Fruit fly (Drosophila melanogaster) whole organism, wandering third instar larva: Measurements from ENCODE around the gene CG31926.

Experiments used
- Abd-B ChIP-seq: fragments of >200 bp; optimal IDR thresholded peaks from 2 replicates; lab custom pipeline; 2017; ENCODE audit warnings: missing biosample characterization, missing genetic modification characterization
- CG9705 ChIP-seq: fragments of 200-800 bp; sonication (Bioruptor generic); optimal IDR thresholded peaks from 2 replicates; lab custom pipeline; 2018; ENCODE audit warnings: missing biosample characterization, mild to moderate bottlenecking, missing genetic modification characterization
- CrebA ChIP-seq: fragments of 200-800 bp; sonication (Bioruptor generic); optimal IDR thresholded peaks from 2 replicates; lab custom pipeline; 2016; ENCODE audit warnings: missing biosample characterization, mild to moderate bottlenecking, missing genetic modification characterization, borderline replicate concordance
- Dfd ChIP-seq: fragments of >200 bp; optimal IDR thresholded peaks from 2 replicates; lab custom pipeline; 2017; ENCODE audit warnings: missing biosample characterization, missing genetic modification characterization
- Dif ChIP-seq: fragments of 200-275, 200-300 bp; sonication (Bioruptor generic); optimal IDR thresholded peaks from 2 replicates; lab custom pipeline; 2018; ENCODE audit warnings: missing biosample characterization, missing genetic modification characterization; ENCODE audit not compliant: partially characterized antibody
- HLH106 ChIP-seq: fragments of 200-800 bp; optimal IDR thresholded peaks from 3 replicates; lab custom pipeline; 2019; ENCODE audit warnings: missing biosample characterization, mild to moderate bottlenecking, missing genetic modification characterization, moderate library complexity
- Hnf4 ChIP-seq: fragments of 200-800 bp; sonication (Bioruptor generic); optimal IDR thresholded peaks from 2 replicates; lab custom pipeline; 2016; ENCODE audit warnings: missing biosample characterization, mild to moderate bottlenecking, missing genetic modification characterization
- Hr78 ChIP-seq: fragments of >200 bp; optimal IDR thresholded peaks from 2 replicates; lab custom pipeline; 2017; ENCODE audit warnings: missing biosample characterization, missing genetic modification characterization
- Hr83 ChIP-seq: fragments of 200-300 bp; sonication (Bioruptor generic); optimal IDR thresholded peaks from 2 replicates; lab custom pipeline; 2016; ENCODE audit warnings: missing biosample characterization, mild to moderate bottlenecking, missing genetic modification characterization, moderate library complexity; ENCODE audit not compliant: poor library complexity, severe bottlenecking
- Jra ChIP-seq: sonication (Bioruptor generic); optimal IDR thresholded peaks from 2 replicates; lab custom pipeline; 2016; ENCODE audit warnings: missing biosample characterization, missing genetic modification characterization
- Mio ChIP-seq: sonication (Bioruptor generic); optimal IDR thresholded peaks from 2 replicates; lab custom pipeline; 2016; ENCODE audit warnings: missing biosample characterization, missing genetic modification characterization
- Myc ChIP-seq: fragments of >200 bp; optimal IDR thresholded peaks from 2 replicates; lab custom pipeline; 2017
- N ChIP-seq: fragments of >200 bp; optimal IDR thresholded peaks from 2 replicates; lab custom pipeline; 2018; ENCODE audit warnings: missing biosample characterization, missing external identifiers, missing genetic modification characterization
- OdsH ChIP-seq: fragments of 200-800 bp; sonication (Bioruptor generic); optimal IDR thresholded peaks from 2 replicates; lab custom pipeline; 2016; ENCODE audit warnings: missing biosample characterization, mild to moderate bottlenecking, missing genetic modification characterization
- Rel ChIP-seq, 2 experiments: fragments of 200-800 bp; sonication (Bioruptor generic) in 1 of 2; optimal IDR thresholded peaks; 2 replicates in 1 of 2; 3 replicates in 1 of 2; lab custom pipeline; 2016 to 2019; ENCODE audit warnings: mild to moderate bottlenecking in 2 of 2, missing biosample characterization in 2 of 2, missing genetic modification characterization in 2 of 2, moderate library complexity in 1 of 2
- Sp1 ChIP-seq: fragments of 200-800 bp; sonication (Bioruptor generic); optimal IDR thresholded peaks from 3 replicates; lab custom pipeline; 2019; ENCODE audit warnings: missing biosample characterization, mild to moderate bottlenecking, missing genetic modification characterization, moderate library complexity
- br ChIP-seq: fragments of 200-800 bp; sonication (Bioruptor generic); optimal IDR thresholded peaks from 2 replicates; lab custom pipeline; 2016; ENCODE audit warnings: missing biosample characterization, missing genetic modification characterization
- brk ChIP-seq: fragments of 200-800 bp; sonication (Bioruptor generic); optimal IDR thresholded peaks from 2 replicates; lab custom pipeline; 2016; ENCODE audit warnings: missing biosample characterization, mild to moderate bottlenecking, missing genetic modification characterization
- dmrt93B ChIP-seq: fragments of 200-800 bp; sonication (Bioruptor generic); optimal IDR thresholded peaks from 2 replicates; lab custom pipeline; 2018; ENCODE audit warnings: missing biosample characterization, mild to moderate bottlenecking, missing genetic modification characterization
- ey ChIP-seq: fragments of 200-800 bp; sonication (Bioruptor generic); optimal IDR thresholded peaks from 2 replicates; lab custom pipeline; 2016; ENCODE audit warnings: missing biosample characterization, missing genetic modification characterization
- foxo ChIP-seq, 2 experiments: fragments of 200-800 bp; sonication (Bioruptor generic); optimal IDR thresholded peaks; 2 replicates in 1 of 2; 3 replicates in 1 of 2; lab custom pipeline; 2016 to 2017; ENCODE audit warnings: missing biosample characterization in 2 of 2, missing genetic modification characterization in 2 of 2
- fru ChIP-seq: fragments of 200-800 bp; sonication (Bioruptor generic); optimal IDR thresholded peaks from 3 replicates; lab custom pipeline; 2016; ENCODE audit warnings: missing biosample characterization, mild to moderate bottlenecking, missing genetic modification characterization
- h ChIP-seq: fragments of 200-800 bp; sonication (Bioruptor generic); optimal IDR thresholded peaks from 3 replicates; lab custom pipeline; 2016; ENCODE audit warnings: missing biosample characterization, mild to moderate bottlenecking, missing genetic modification characterization
- lola ChIP-seq: fragments of >200 bp; optimal IDR thresholded peaks from 2 replicates; lab custom pipeline; 2017; ENCODE audit warnings: missing biosample characterization, missing genetic modification characterization
- pan ChIP-seq: fragments of >200 bp; optimal IDR thresholded peaks from 2 replicates; lab custom pipeline; 2017
- psq ChIP-seq: fragments of 200-800 bp; sonication (Bioruptor generic); optimal IDR thresholded peaks from 3 replicates; lab custom pipeline; 2017; ENCODE audit warnings: missing biosample characterization, mild to moderate bottlenecking, missing genetic modification characterization, moderate library complexity
- rgr ChIP-seq: fragments of 200-800 bp; sonication (Bioruptor generic); optimal IDR thresholded peaks from 3 replicates; lab custom pipeline; 2016; ENCODE audit warnings: missing biosample characterization, mild to moderate bottlenecking, missing genetic modification characterization
- sage ChIP-seq: fragments of 200-800 bp; sonication (Bioruptor generic); optimal IDR thresholded peaks from 2 replicates; lab custom pipeline; 2016; ENCODE audit warnings: missing biosample characterization, mild to moderate bottlenecking, missing genetic modification characterization
- sv ChIP-seq: fragments of 200-800 bp; sonication (Bioruptor generic); optimal IDR thresholded peaks from 3 replicates; lab custom pipeline; 2016; ENCODE audit warnings: missing biosample characterization, missing genetic modification characterization
- tai ChIP-seq: sonication (Bioruptor generic); optimal IDR thresholded peaks from 2 replicates; lab custom pipeline; 2016; ENCODE audit warnings: missing biosample characterization, missing genetic modification characterization
- usp ChIP-seq: fragments of >200 bp; optimal IDR thresholded peaks from 2 replicates; lab custom pipeline; 2017; ENCODE audit warnings: missing biosample characterization, missing genetic modification characterization
- woc ChIP-seq: sonication (Bioruptor generic); optimal IDR thresholded peaks from 2 replicates; lab custom pipeline; 2016; ENCODE audit warnings: missing biosample characterization, mild to moderate bottlenecking, missing genetic modification characterization

CG31926 gene

DNA sequence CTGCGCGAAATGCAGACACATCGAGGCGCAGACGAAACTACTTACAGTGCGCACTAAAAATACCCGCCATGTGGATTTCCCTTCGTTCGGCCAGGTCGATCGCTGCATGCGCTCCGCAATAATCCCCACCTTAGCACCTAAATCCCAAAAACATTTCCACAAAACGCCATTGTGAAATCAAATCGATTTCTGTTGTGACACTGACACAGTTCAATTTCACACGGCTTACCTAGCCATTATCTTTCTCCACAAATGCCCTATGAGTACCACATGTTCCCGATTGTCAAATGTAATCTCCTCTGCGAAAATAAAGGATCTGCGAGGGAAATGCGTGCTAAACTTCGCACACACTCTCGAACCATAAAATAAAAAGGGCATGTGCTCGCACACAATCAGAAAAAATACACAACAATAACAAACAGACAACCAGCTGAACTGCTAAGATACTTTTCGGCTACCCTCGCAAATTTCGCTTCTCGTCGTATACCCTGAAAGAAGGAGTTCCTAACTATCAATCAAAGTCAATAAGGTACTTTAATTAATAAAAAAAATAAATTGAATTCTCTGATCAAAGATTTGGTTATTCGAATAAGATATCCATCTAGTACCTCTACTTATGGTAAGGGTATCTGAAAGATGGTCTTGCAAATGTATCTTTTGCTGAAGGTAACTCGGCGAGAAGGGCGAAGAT is 9.1 kb upstream of the CG31926 start:
- TF ChIP-seq brk (GFP tag; lab: Kevin White, UChicago) (no peak), Myc (lab: Kevin White, UChicago) (no peak), tai (GFP tag; lab: Kevin White, UChicago) (no peak), Sp1 (GFP tag; lab: Kevin White, UChicago) (peak; percentile 52), lola (GFP tag; lab: Kevin White, UChicago) (no peak), ey (peak; percentile 51), Jra (no peak), fru (GFP tag; lab: Kevin White, UChicago) (peak; percentile 71), CG9705 (no peak), rgr (GFP tag; lab: Kevin White, UChicago) (peak; percentile 19), CrebA (no peak), Hr83 (GFP tag; lab: Kevin White, UChicago) (no peak), h (GFP tag; lab: Kevin White, UChicago) (peak; percentile 60), sage (GFP tag; lab: Kevin White, UChicago) (no peak), dmrt93B (GFP tag; lab: Kevin White, UChicago) (peak; percentile 39), pan (no peak), woc (GFP tag; lab: Kevin White, UChicago) (peak; percentile 80), Hr78 (GFP tag; lab: Kevin White, UChicago) (no peak), psq (GFP tag; lab: Kevin White, UChicago) (peak; percentile 56), HLH106 (tag; lab: Kevin White, UChicago) (peak; percentile 22), Dfd (GFP tag; lab: Kevin White, UChicago) (no peak), foxo (GFP tag; optimal IDR thresholded peaks at IDR 0.05; lab: Kevin White, UChicago) (peak in 1 of 2 experiments; percentile 59), Dif (GFP tag; lab: Kevin White, UChicago) (no peak), OdsH (GFP tag; lab: Kevin White, UChicago) (peak; percentile 51), br (GFP tag; lab: Kevin White, UChicago) (peak; percentile 32), Mio (GFP tag; lab: Kevin White, UChicago) (no peak), sv (GFP tag; lab: Kevin White, UChicago) (no peak)
- TF ChIP-seq, all 38 proteins: peak for 12

DNA sequence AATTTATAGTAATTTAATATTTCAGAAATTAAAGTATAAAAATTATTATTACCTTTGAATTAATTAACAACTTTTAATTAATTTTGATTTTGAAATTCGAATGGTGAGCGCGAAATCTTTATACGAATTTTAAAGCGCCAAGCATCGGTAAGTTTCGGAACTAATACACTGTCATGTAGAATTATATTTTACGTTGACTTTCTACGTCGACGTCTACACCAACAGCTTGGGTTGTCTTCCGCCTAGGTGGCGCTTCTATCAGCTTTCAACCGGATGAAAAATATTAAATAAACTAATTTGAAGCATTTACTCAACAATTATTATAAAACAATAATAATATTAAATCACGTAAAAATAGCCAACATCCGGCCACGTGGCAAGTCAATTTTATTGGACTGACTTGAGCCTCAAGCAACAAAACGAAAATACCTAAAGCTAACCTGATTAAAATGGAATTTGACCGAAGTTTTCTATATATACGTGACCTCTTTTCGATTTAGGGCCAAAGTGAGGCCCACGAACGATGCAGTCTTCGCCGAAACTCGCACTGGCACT is 3.4 kb upstream of the CG31926 start, which contains the start of gene CG31928:
Gene CG31928, plus strand, starts transcription at position 505 of the 555 bp plus-strand sequence.
- TF ChIP-seq usp (GFP tag; lab: Kevin White, UChicago) (no peak), N (GFP tag; lab: Kevin White, UChicago) (no peak), Sp1 (GFP tag; lab: Kevin White, UChicago) (no peak), Hnf4 (GFP tag; lab: Kevin White, UChicago) (no peak), Myc (lab: Kevin White, UChicago) (peak; percentile 85), rgr (GFP tag; lab: Kevin White, UChicago) (no peak), woc (GFP tag; lab: Kevin White, UChicago) (no peak)
- TF ChIP-seq, all 38 proteins: peak for 1

DNA sequence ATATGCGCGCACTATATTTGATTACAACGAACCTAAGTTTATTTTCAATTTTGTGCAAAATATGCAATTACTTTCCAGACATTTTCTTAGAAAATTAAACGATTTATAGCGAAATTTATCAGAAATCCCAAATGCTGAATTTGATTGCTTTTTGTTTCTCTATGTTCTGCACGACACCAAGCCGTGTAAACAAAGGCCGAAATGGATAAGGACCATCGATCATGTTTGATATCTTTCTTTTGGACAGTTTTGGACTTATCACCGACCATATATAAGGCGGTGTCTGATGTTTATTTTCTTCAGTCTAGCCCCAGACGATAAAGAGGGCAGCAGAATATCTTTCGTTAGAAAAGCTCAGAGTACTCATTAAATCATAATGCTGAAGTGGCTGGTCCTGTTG is 1.5 kb upstream of the CG31926 start, which contains the start of gene CG33128:
Gene CG33128, plus strand, starts transcription at position 301 of the 400 bp plus-strand sequence.
- no peak for TF ChIP-seq OdsH (GFP tag; lab: Kevin White, UChicago)

DNA sequence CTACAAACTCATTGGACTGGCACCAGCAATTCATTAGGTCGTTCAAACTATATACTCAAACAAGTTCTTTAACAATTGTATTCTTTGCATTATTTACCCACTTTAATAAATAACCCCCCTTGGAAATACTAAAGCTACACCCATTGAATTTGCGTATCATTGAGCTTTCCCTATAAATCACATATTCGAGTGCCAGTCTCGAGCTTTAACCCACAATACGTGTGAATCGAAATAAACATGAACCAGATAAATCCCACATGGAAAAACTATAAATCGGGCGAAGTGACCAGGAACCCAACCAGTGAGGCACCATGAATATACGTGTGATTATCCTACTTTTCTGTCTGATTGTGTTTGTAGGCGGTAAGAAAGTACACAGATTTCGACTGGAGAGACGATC is 1.7 kb downstream of the CG31926 start, which contains the start of gene CG31661:
Gene CG31661, plus strand, starts transcription at position 301 of the 400 bp plus-strand sequence.
- TF ChIP-seq Rel (GFP tag; optimal IDR thresholded peaks at IDR 0.05; lab: Kevin White, UChicago) (no peak), Rel (tag; optimal IDR thresholded peaks at IDR 0.05; lab: Kevin White, UChicago) (no peak), Abd-B (GFP tag; lab: Kevin White, UChicago) (no peak), ey (no peak)
